Fruit fly (Drosophila melanogaster): Measurements from ENCODE around the gene CtsF.

- TF ChIP-seq brk (GFP tag; optimal IDR thresholded peaks at IDR 0.05) = no peak
- no peak for TF ChIP-seq CG9705 (GFP tag; optimal IDR thresholded peaks at IDR 0.05)
- no peak for TF ChIP-seq Jra (GFP tag; optimal IDR thresholded peaks at IDR 0.05)
- no peak for TF ChIP-seq Myc (optimal IDR thresholded peaks at IDR 0.05)
- no peak for TF ChIP-seq HLH106 (tag; optimal IDR thresholded peaks at IDR 0.05)
- no peak for TF ChIP-seq psq (GFP tag; optimal IDR thresholded peaks at IDR 0.05)
These were observed 36.4 kb upstream of the CtsF start for dm6 chr3R:5287965-5288364.

Data from whole organism, wandering third instar larva.